Worm (Caenorhabditis elegans): ENCODE measurements around the gene rpn-11.

DNA sequence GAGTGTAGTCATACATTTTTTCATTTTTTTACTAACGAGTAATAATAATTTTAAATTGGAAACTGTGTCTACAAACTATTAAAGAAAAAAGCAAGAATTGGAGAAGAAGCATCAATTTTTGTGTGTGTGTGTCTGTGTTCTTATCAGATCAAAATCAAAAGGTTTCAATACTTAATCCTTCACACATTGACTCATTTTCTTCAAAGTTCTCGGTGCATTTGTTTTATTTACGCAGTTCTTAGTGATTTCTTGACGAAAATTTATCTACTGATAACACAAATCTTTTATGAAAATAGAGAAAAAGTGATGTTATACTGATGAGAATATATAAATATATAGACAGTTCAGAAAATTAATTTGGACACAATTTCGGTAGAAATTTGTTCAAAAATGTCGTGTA, 48.3 kb downstream of the rpn-11 start, which contains the start of gene clc-22:
- TF ChIP-seq him-1 (tag; optimal IDR thresholded peaks at IDR 0.05) (no peak), W03F9.2 (tag; optimal IDR thresholded peaks at IDR 0.05) (no peak)

Data from whole organism, L4/young adult.